Fruit fly (Drosophila melanogaster) whole organism, embryonic: Measurements from ENCODE around the gene trus.
A peak's percentile ranks its signal among the peaks of the same experiment; 100 is the strongest.

Experiments
- B-H2 ChIP-seq: fragments of 200-800 bp; sonication (Bioruptor generic); optimal IDR thresholded peaks from 2 replicates; lab custom pipeline; 2018; ENCODE audit warnings: missing biosample characterization, mild to moderate bottlenecking, missing genetic modification characterization
- CG10267 ChIP-seq: fragments of 200-800 bp; sonication (Bioruptor generic); optimal IDR thresholded peaks from 2 replicates; lab custom pipeline; 2018; ENCODE audit warnings: missing biosample characterization, mild to moderate bottlenecking, missing genetic modification characterization, moderate library complexity
- CG10959 ChIP-seq: fragments of 200-800 bp; sonication (Bioruptor generic); IDR thresholded peaks from 2 replicates; pipeline ENCODE4 v1.3.6; 2022; ENCODE audit warnings: missing biosample characterization, missing genetic modification characterization
- CG13287 ChIP-seq: fragments of 200-800 bp; sonication (Bioruptor generic); IDR thresholded peaks from 2 replicates; pipeline ENCODE4 v1.3.6; 2022; ENCODE audit warnings: missing biosample characterization, missing genetic modification characterization; ENCODE audit not compliant: partially characterized antibody
- CG13894 ChIP-seq: fragments of 200-800 bp; sonication (Bioruptor generic); optimal IDR thresholded peaks from 3 replicates; lab custom pipeline; 2018; ENCODE audit warnings: missing biosample characterization, mild to moderate bottlenecking, missing genetic modification characterization, moderate library complexity
- CG1603 ChIP-seq: fragments of 200-800 bp; sonication (Bioruptor generic); optimal IDR thresholded peaks from 2 replicates; lab custom pipeline; 2019; ENCODE audit warnings: missing biosample characterization, mild to moderate bottlenecking, missing genetic modification characterization, moderate library complexity
- CG1647 ChIP-seq: fragments of 200-800 bp; sonication (Bioruptor generic); optimal IDR thresholded peaks from 3 replicates; lab custom pipeline; 2016; ENCODE audit warnings: missing biosample characterization, missing genetic modification characterization
- CG16813 ChIP-seq: fragments of 200-800 bp; sonication (Bioruptor generic); IDR thresholded peaks from 3 replicates; pipeline ENCODE4 v1.3.6; 2022; ENCODE audit warnings: missing biosample characterization, missing genetic modification characterization; ENCODE audit not compliant: partially characterized antibody
- CG2120 ChIP-seq: fragments of 200-800 bp; sonication (Bioruptor generic); optimal IDR thresholded peaks from 3 replicates; lab custom pipeline; 2016; ENCODE audit warnings: missing biosample characterization, missing genetic modification characterization
- CG2875 ChIP-seq: fragments of 200-800 bp; sonication (Bioruptor generic); optimal IDR thresholded peaks from 2 replicates; lab custom pipeline; 2017; ENCODE audit warnings: missing biosample characterization, mild to moderate bottlenecking, missing genetic modification characterization, missing genetic modification reagents
- CG30020 ChIP-seq: fragments of 200-800 bp; optimal IDR thresholded peaks from 2 replicates; lab custom pipeline; 2019; ENCODE audit warnings: missing biosample characterization, mild to moderate bottlenecking, missing genetic modification characterization, moderate library complexity
- CG34376 ChIP-seq: fragments of 200-800 bp; sonication (Bioruptor generic); optimal IDR thresholded peaks from 2 replicates; lab custom pipeline; 2018; ENCODE audit warnings: missing biosample characterization, mild to moderate bottlenecking, missing genetic modification characterization
- CG34422 ChIP-seq: fragments of 200-800 bp; sonication (Bioruptor generic); IDR thresholded peaks from 3 replicates; pipeline ENCODE4 v1.3.6; 2022; ENCODE audit warnings: missing biosample characterization, missing genetic modification characterization
- CG6791 ChIP-seq: fragments of 200-800 bp; sonication (Bioruptor generic); IDR thresholded peaks from 3 replicates; pipeline ENCODE4 v1.3.6; 2022; ENCODE audit warnings: missing biosample characterization, missing genetic modification characterization; ENCODE audit not compliant: partially characterized antibody
- CG7963 ChIP-seq: fragments of 200-800 bp; sonication (Bioruptor generic); IDR thresholded peaks from 3 replicates; pipeline ENCODE4 v1.3.6; 2022; ENCODE audit warnings: missing biosample characterization, missing genetic modification characterization; ENCODE audit not compliant: partially characterized antibody
- CG8290 ChIP-seq, 3 experiments: fragments of 200-800 bp; sonication (Bioruptor generic); optimal IDR thresholded peaks; 2 replicates each; lab custom pipeline; 2016 to 2019; ENCODE audit warnings: missing biosample characterization in 3 of 3, missing genetic modification characterization in 3 of 3, mild to moderate bottlenecking in 2 of 3, moderate library complexity in 1 of 3
- CHES-1-like ChIP-seq: fragments of 200-800 bp; sonication (Bioruptor generic); optimal IDR thresholded peaks from 2 replicates; lab custom pipeline; 2016; ENCODE audit warnings: missing biosample characterization, missing genetic modification characterization
- CTCF ChIP-seq: fragments of 200-800 bp; sonication (Bioruptor generic); optimal IDR thresholded peaks from 2 replicates; lab custom pipeline; 2017; ENCODE audit warnings: missing biosample characterization, mild to moderate bottlenecking, missing genetic modification characterization, moderate library complexity
- D19A ChIP-seq: fragments of 200-800 bp; optimal IDR thresholded peaks from 3 replicates; lab custom pipeline; 2019; ENCODE audit warnings: missing biosample characterization, mild to moderate bottlenecking, missing genetic modification characterization, moderate library complexity
- Fer3 ChIP-seq: fragments of 200-800 bp; sonication (Bioruptor generic); optimal IDR thresholded peaks from 2 replicates; lab custom pipeline; 2018; ENCODE audit warnings: missing biosample characterization, mild to moderate bottlenecking, missing genetic modification characterization, moderate library complexity
- Nf-YA ChIP-seq: fragments of 200-800 bp; sonication (Bioruptor generic); IDR thresholded peaks from 2 replicates; pipeline ENCODE4 v1.3.6; 2022; ENCODE audit warnings: missing biosample characterization, missing genetic modification characterization
- Nf-YB ChIP-seq: fragments of 200-800 bp; sonication (Bioruptor generic); optimal IDR thresholded peaks from 3 replicates; lab custom pipeline; 2019; ENCODE audit warnings: missing biosample characterization, mild to moderate bottlenecking, missing genetic modification characterization, moderate library complexity
- Opbp ChIP-seq: fragments of 200-800 bp; sonication (Bioruptor generic); IDR thresholded peaks from 3 replicates; pipeline ENCODE4 v1.3.6; 2022; ENCODE audit warnings: missing biosample characterization, missing genetic modification characterization; ENCODE audit not compliant: partially characterized antibody
- Side ChIP-seq: fragments of 200-800 bp; sonication (Bioruptor generic); optimal IDR thresholded peaks from 2 replicates; lab custom pipeline; 2016; ENCODE audit warnings: missing biosample characterization, missing genetic modification characterization
- Ssrp ChIP-seq: fragments of 200-800 bp; sonication (Bioruptor generic); optimal IDR thresholded peaks from 2 replicates; lab custom pipeline; 2018; ENCODE audit warnings: missing biosample characterization, mild to moderate bottlenecking, missing genetic modification characterization, moderate library complexity
- Usf ChIP-seq: fragments of 200-800 bp; sonication (Bioruptor generic); optimal IDR thresholded peaks from 2 replicates; lab custom pipeline; 2017; ENCODE audit warnings: missing genotype, missing biosample characterization, missing genetic modification characterization
- amos ChIP-seq: fragments of 200-800 bp; sonication (Bioruptor generic); IDR thresholded peaks from 2 replicates; pipeline ENCODE4 v1.3.6; 2022; ENCODE audit warnings: missing biosample characterization, missing genetic modification characterization; ENCODE audit not compliant: partially characterized antibody
- bbx ChIP-seq: fragments of 200-800 bp; sonication (Bioruptor generic); IDR thresholded peaks from 2 replicates; pipeline ENCODE4 v1.3.6; 2022; ENCODE audit warnings: missing biosample characterization, missing genetic modification characterization; ENCODE audit not compliant: partially characterized antibody
- chm ChIP-seq: fragments of 200-800 bp; sonication (Bioruptor generic); IDR thresholded peaks from 2 replicates; pipeline ENCODE4 v1.3.6; 2022; ENCODE audit warnings: missing biosample characterization, missing genetic modification characterization
- dm ChIP-seq: fragments of 200-800 bp; sonication (Bioruptor generic); optimal IDR thresholded peaks from 3 replicates; lab custom pipeline; 2016; ENCODE audit warnings: missing biosample characterization, missing genetic modification characterization
- gce ChIP-seq: fragments of 200-800 bp; sonication (Bioruptor generic); IDR thresholded peaks from 3 replicates; pipeline ENCODE4 v1.3.6; 2022; ENCODE audit warnings: missing biosample characterization, missing genetic modification characterization
- her ChIP-seq: fragments of 200-800 bp; sonication (Bioruptor generic); optimal IDR thresholded peaks from 2 replicates; lab custom pipeline; 2016; ENCODE audit warnings: missing biosample characterization, missing genetic modification characterization
- jumu ChIP-seq: fragments of 200-800 bp; sonication (Bioruptor generic); optimal IDR thresholded peaks from 3 replicates; lab custom pipeline; 2016; ENCODE audit warnings: missing biosample characterization, missing genetic modification characterization
- knrl ChIP-seq: fragments of 200-800 bp; sonication (Bioruptor generic); IDR thresholded peaks from 3 replicates; pipeline ENCODE4 v1.3.6; 2022; ENCODE audit warnings: missing biosample characterization, missing genetic modification characterization; ENCODE audit not compliant: partially characterized antibody
- lmd ChIP-seq: fragments of 200-800 bp; sonication (Bioruptor generic); IDR thresholded peaks from 2 replicates; pipeline ENCODE4 v1.3.6; 2022; ENCODE audit warnings: missing biosample characterization, missing genetic modification characterization
- mld ChIP-seq: fragments of 200-800 bp; sonication (Bioruptor generic); IDR thresholded peaks from 3 replicates; pipeline ENCODE4 v1.3.6; 2022; ENCODE audit warnings: missing biosample characterization, missing genetic modification characterization; ENCODE audit not compliant: partially characterized antibody
- nmo ChIP-seq: fragments of 200-800 bp; sonication (Bioruptor generic); optimal IDR thresholded peaks from 2 replicates; lab custom pipeline; 2018; ENCODE audit warnings: missing biosample characterization, mild to moderate bottlenecking, missing genetic modification characterization, moderate library complexity
- nom ChIP-seq: fragments of 200-800 bp; sonication (Bioruptor generic); optimal IDR thresholded peaks from 2 replicates; lab custom pipeline; 2017; ENCODE audit warnings: missing biosample characterization, missing genetic modification characterization, mild to moderate bottlenecking, moderate library complexity, missing genetic modification reagents
- onecut ChIP-seq: fragments of 200-800 bp; sonication (Bioruptor generic); IDR thresholded peaks from 2 replicates; pipeline ENCODE4 v1.3.6; 2022; ENCODE audit warnings: missing biosample characterization, missing genetic modification characterization
- shn ChIP-seq: fragments of 200-800 bp; sonication (Bioruptor generic); optimal IDR thresholded peaks from 3 replicates; lab custom pipeline; 2016; ENCODE audit warnings: missing biosample characterization, missing genetic modification characterization
- so ChIP-seq: fragments of 200-800 bp; sonication (Bioruptor generic); IDR thresholded peaks from 3 replicates; pipeline ENCODE4 v1.3.6; 2022; ENCODE audit warnings: missing biosample characterization, missing genetic modification characterization
- sug ChIP-seq: fragments of 200-800 bp; optimal IDR thresholded peaks from 2 replicates; lab custom pipeline; 2019; ENCODE audit warnings: missing biosample characterization, mild to moderate bottlenecking, missing genetic modification characterization, moderate library complexity
- trem ChIP-seq: fragments of 200-800 bp; optimal IDR thresholded peaks from 3 replicates; lab custom pipeline; 2019; ENCODE audit warnings: missing biosample characterization, mild to moderate bottlenecking, missing genetic modification characterization, moderate library complexity
- unc-4 ChIP-seq: fragments of 200-800 bp; sonication (Bioruptor generic); IDR thresholded peaks from 2 replicates; pipeline ENCODE4 v1.3.6; 2022; ENCODE audit warnings: missing biosample characterization, missing genetic modification characterization; ENCODE audit not compliant: partially characterized antibody
- unpg ChIP-seq: fragments of 200-800 bp; sonication (Bioruptor generic); optimal IDR thresholded peaks from 3 replicates; lab custom pipeline; 2018; ENCODE audit warnings: missing biosample characterization, mild to moderate bottlenecking, missing genetic modification characterization, moderate library complexity
- vvl ChIP-seq: fragments of 200-800 bp; sonication (Bioruptor generic); IDR thresholded peaks from 2 replicates; pipeline ENCODE4 v1.3.6; 2022; ENCODE audit warnings: missing biosample characterization, missing genetic modification characterization
- zen2 ChIP-seq: fragments of 200-800 bp; sonication (Bioruptor generic); IDR thresholded peaks from 3 replicates; pipeline ENCODE4 v1.3.6; 2022; ENCODE audit warnings: missing biosample characterization, missing genetic modification characterization; ENCODE audit not compliant: partially characterized antibody

trus gene

dm6 chr3R:12456370-12456940 lies at the start of gene trus (continued):
- TF ChIP-seq CG8290 (GFP tag; optimal IDR thresholded peaks at IDR 0.05; lab: Kevin White, UChicago) (no peak), CG8290 (tag; optimal IDR thresholded peaks at IDR 0.05; lab: Kevin White, UChicago) (no peak), CHES-1-like (GFP tag; lab: Kevin White, UChicago) (no peak), onecut (GFP tag; lab: Robert Waterston, UW) (peak; percentile 90), zen2 (peak; percentile 85), D19A (tag; lab: Kevin White, UChicago) (peak; percentile 54), CG10959 (GFP tag; lab: Robert Waterston, UW) (no peak), dm (peak; percentile 11), gce (GFP tag; lab: Robert Waterston, UW) (no peak)
- TF ChIP-seq, all 482 proteins: peak for 65

- TF ChIP-seq B-H2 (GFP tag; lab: Kevin White, UChicago) (peak; percentile 51), nom (GFP tag; lab: Kevin White, UChicago) (peak; percentile 45), Side (GFP tag; lab: Kevin White, UChicago) (no peak), Usf (GFP tag; lab: Kevin White, UChicago) (no peak), CG2875 (no peak), so (GFP tag; lab: Robert Waterston, UW) (0 out of 3 replicates have a peak, but pooled peaks have one; percentile 25), Opbp (GFP tag; lab: Robert Waterston, UW) (peak; percentile 72), mld (GFP tag; lab: Robert Waterston, UW) (peak; percentile 58; the same call in 2 of the 3 replicates), CG34422 (GFP tag; lab: Robert Waterston, UW) (peak; percentile 84; the same call in 2 of the 3 replicates), unc-4 (GFP tag; lab: Robert Waterston, UW) (peak; percentile 73), CG34376 (GFP tag; lab: Kevin White, UChicago) (peak; percentile 23), unpg (GFP tag; lab: Kevin White, UChicago) (peak; percentile 12), nmo (GFP tag; lab: Kevin White, UChicago) (peak; percentile 31), D19A (tag; lab: Kevin White, UChicago) (peak; percentile 1), sug (tag; lab: Kevin White, UChicago) (peak; percentile 51), her (GFP tag; lab: Kevin White, UChicago) (peak; percentile 13), CG16813 (GFP tag; lab: Robert Waterston, UW) (peak; percentile 52; the same call in 2 of the 3 replicates), Nf-YB (peak; percentile 29), amos (peak; percentile 76), Fer3 (tag; lab: Kevin White, UChicago) (peak; percentile 13), vvl (GFP tag; lab: Robert Waterston, UW) (peak; percentile 44; the same call in 1 of the 2 replicates), knrl (GFP tag; lab: Robert Waterston, UW) (peak; percentile 66), CG1647 (GFP tag; lab: Kevin White, UChicago) (no peak), CG6791 (peak; percentile 79), CG2120 (GFP tag; lab: Kevin White, UChicago) (peak; percentile 23), trem (tag; lab: Kevin White, UChicago) (peak; percentile 76), CG1603 (tag; lab: Kevin White, UChicago) (peak; percentile 76), CTCF (GFP tag; lab: Kevin White, UChicago) (peak; percentile 8), chm (peak; percentile 43; the same call in 1 of the 2 replicates), CG7963 (peak; percentile 55; the same call in 2 of the 3 replicates), shn (GFP tag; lab: Kevin White, UChicago) (no peak), jumu (GFP tag; lab: Kevin White, UChicago) (peak; percentile 5), bbx (GFP tag; lab: Robert Waterston, UW) (peak; percentile 77), CG10267 (tag; lab: Kevin White, UChicago) (peak; percentile 62), CG13287 (GFP tag; lab: Robert Waterston, UW) (peak; percentile 84), CG30020 (tag; lab: Kevin White, UChicago) (peak; percentile 61), lmd (no peak), Ssrp (tag; lab: Kevin White, UChicago) (no peak), CG13894 (tag; lab: Kevin White, UChicago) (peak; percentile 51), Nf-YA (GFP tag; lab: Robert Waterston, UW) (no peak)
Measured at dm6 chr3R:12408160-12408559, 48.2 kb upstream of the trus start, which contains the start of gene CG5196. CG5196 (plus strand) TSS chr3R:12408316.
